Fruit fly (Drosophila melanogaster) S2 (cell line): Measurements from ENCODE around the gene CG6149.

ENCODE experiments used
- CG8478 ChIP-seq: fragments of >200 bp; optimal IDR thresholded peaks from 2 replicates; lab custom pipeline; 2018
- CTCF ChIP-seq, 2 experiments: fragments of >200 bp; optimal IDR thresholded peaks; 2 replicates each; lab custom pipeline; 2018

dm6 chr3L:11400673-11401186, 34.5 kb downstream of the CG6149 start:
- TF ChIP-seq CTCF (optimal IDR thresholded peaks at IDR 0.05; lab: Kevin White, UChicago): no peak
- no peak for TF ChIP-seq CG8478 (lab: Kevin White, UChicago)
